Worm (Caenorhabditis elegans) whole organism, L4 larva: Measurements from ENCODE around the gene C26H9A.3.

Source experiments
- R02D3.7 ChIP-seq: fragments of 150-350 bp; sonication (generic microtip); optimal IDR thresholded peaks from 3 replicates; lab custom pipeline; 2014; ENCODE audit warnings: missing biosample characterization, missing genetic modification characterization
- daf-16 ChIP-seq, 3 experiments: sonication (generic microtip); optimal IDR thresholded peaks; 2 replicates each; lab custom pipeline; 2016 to 2017; ENCODE audit warnings: missing genetic modification characterization in 3 of 3, missing genetic modification reagents in 3 of 3, mild to moderate bottlenecking in 2 of 3, missing compliant biosample characterization in 2 of 3, missing biosample characterization in 1 of 3, moderate library complexity in 1 of 3
- duxl-1 ChIP-seq: sonication (generic microtip); optimal IDR thresholded peaks from 2 replicates; lab custom pipeline; 2016; ENCODE audit warnings: mild to moderate bottlenecking, missing genetic modification characterization, moderate library complexity, missing compliant biosample characterization; ENCODE audit not compliant: poor library complexity
- egl-27 ChIP-seq: sonication (generic microtip); optimal IDR thresholded peaks from 3 replicates; lab custom pipeline; 2017; ENCODE audit warnings: missing biosample characterization, missing genetic modification reagents, missing genetic modification characterization
- nhr-237 ChIP-seq: sonication (generic microtip); optimal IDR thresholded peaks from 2 replicates; lab custom pipeline; 2017; ENCODE audit warnings: missing biosample characterization, missing genetic modification characterization
- nhr-25 ChIP-seq: sonication (generic microtip); optimal IDR thresholded peaks from 2 replicates; lab custom pipeline; 2017; ENCODE audit warnings: missing genetic modification characterization, mild to moderate bottlenecking, missing compliant biosample characterization, antibody characterized with exemption, moderate library complexity, borderline replicate concordance; ENCODE audit not compliant: insufficient read depth

DNA sequence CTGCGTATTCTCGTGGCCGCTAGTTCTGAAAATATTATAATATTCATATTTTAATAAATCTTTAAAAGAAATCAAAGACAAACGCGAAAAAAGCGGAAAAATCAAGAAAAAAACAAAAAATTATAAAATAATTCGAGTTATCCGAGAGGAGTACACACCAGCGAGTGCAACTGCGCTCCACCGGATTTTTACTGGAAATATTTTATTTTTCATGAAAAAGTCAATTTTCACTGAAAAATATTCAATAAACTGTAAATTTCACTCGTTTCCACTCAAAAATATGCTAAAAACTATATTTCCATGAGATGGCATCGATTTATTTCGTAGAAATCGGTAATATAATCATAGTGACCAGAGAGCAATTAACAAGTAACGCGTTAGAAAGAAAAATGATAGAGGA is 33.8 kb downstream of the C26H9A.3 start, which contains the start of gene Y55D9A.2:
- TF ChIP-seq nhr-25 (tag; lab: Kevin White, UChicago) (no peak), daf-16 (GFP tag; optimal IDR thresholded peaks at IDR 0.05; lab: Kevin White, UChicago) (no peak), daf-16 (tag; optimal IDR thresholded peaks at IDR 0.05; lab: Kevin White, UChicago) (peak; percentile 9), R02D3.7 (tag; lab: Kevin White, UChicago) (no peak), duxl-1 (tag; lab: Kevin White, UChicago) (no peak), nhr-237 (tag; lab: Kevin White, UChicago) (no peak), egl-27 (tag; lab: Kevin White, UChicago) (no peak)
